Worm (Caenorhabditis elegans) whole organism, young adult: ENCODE results near the gene map-1.

Experiments
- B0019.2 ChIP-seq: fragments of 200-800 bp; sonication (Bioruptor generic); conservative IDR thresholded peaks from 2 replicates; pipeline ENCODE4 v1.3.6; 2022; ENCODE audit warnings: missing genetic modification reagents, missing genetic modification characterization, missing compliant biosample characterization
- B0261.1 ChIP-seq: sonication (generic microtip); optimal IDR thresholded peaks from 2 replicates; lab custom pipeline; 2016; ENCODE audit warnings: mild to moderate bottlenecking, missing genetic modification characterization, moderate library complexity, missing compliant biosample characterization
- B0336.3 ChIP-seq: fragments of 200-800 bp; sonication (Bioruptor generic); IDR thresholded peaks from 2 replicates; pipeline ENCODE4 v1.3.6; 2022; ENCODE audit warnings: missing genetic modification characterization, missing compliant biosample characterization
- F22D6.2 ChIP-seq: sonication (generic microtip); optimal IDR thresholded peaks from 2 replicates; lab custom pipeline; 2016; ENCODE audit warnings: mild to moderate bottlenecking, missing genetic modification characterization, missing compliant biosample characterization
- F23B12.7 ChIP-seq: sonication (generic microtip); optimal IDR thresholded peaks from 2 replicates; lab custom pipeline; 2017; ENCODE audit warnings: missing genetic modification characterization, mild to moderate bottlenecking, missing compliant biosample characterization, antibody characterized with exemption, moderate library complexity; ENCODE audit not compliant: insufficient read depth
- F33H1.4 ChIP-seq: fragments of 200-800 bp; sonication (Bioruptor generic); IDR thresholded peaks from 2 replicates; pipeline ENCODE4 v1.3.6; 2022; ENCODE audit warnings: missing genetic modification reagents, missing genetic modification characterization, missing compliant biosample characterization
- F37B4.10 ChIP-seq: fragments of 200-800 bp; sonication (Bioruptor generic); IDR thresholded peaks from 2 replicates; pipeline ENCODE4 v1.3.6; 2022; ENCODE audit warnings: missing genetic modification characterization, missing compliant biosample characterization
- F52B5.7 ChIP-seq: sonication (generic microtip); optimal IDR thresholded peaks from 2 replicates; lab custom pipeline; 2016; ENCODE audit warnings: mild to moderate bottlenecking, missing genetic modification characterization, missing compliant biosample characterization
- F55B11.4 ChIP-seq: sonication (generic microtip); optimal IDR thresholded peaks from 2 replicates; lab custom pipeline; 2016; ENCODE audit warnings: missing compliant biosample characterization, missing genetic modification characterization, borderline replicate concordance; ENCODE audit not compliant: insufficient read depth
- F57C9.4 ChIP-seq: sonication (generic microtip); optimal IDR thresholded peaks from 2 replicates; lab custom pipeline; 2017; ENCODE audit warnings: mild to moderate bottlenecking, missing genetic modification characterization, missing compliant biosample characterization
- T07F8.4 ChIP-seq: sonication (generic microtip); optimal IDR thresholded peaks from 2 replicates; lab custom pipeline; 2016; ENCODE audit warnings: mild to moderate bottlenecking, missing genetic modification characterization, moderate library complexity, missing compliant biosample characterization
- Y53F4B.3 ChIP-seq: fragments of 200-800 bp; sonication (Bioruptor generic); IDR thresholded peaks from 2 replicates; pipeline ENCODE4 v1.3.6; 2022; ENCODE audit warnings: missing genetic modification reagents, missing genetic modification characterization, missing compliant biosample characterization
- Y53G8AR.9 ChIP-seq: fragments of 200-800 bp; sonication (Bioruptor generic); conservative IDR thresholded peaks from 2 replicates; pipeline ENCODE4 v1.3.6; 2022; ENCODE audit warnings: missing genetic modification reagents, missing genetic modification characterization, missing compliant biosample characterization
- Y56A3A.18 ChIP-seq: fragments of 200-800 bp; sonication (Bioruptor generic); IDR thresholded peaks from 2 replicates; pipeline ENCODE4 v1.3.6; 2022; ENCODE audit warnings: missing genetic modification reagents, missing genetic modification characterization, missing compliant biosample characterization
- aptf-3 ChIP-seq: fragments of 200-800 bp; sonication (Bioruptor generic); IDR thresholded peaks from 2 replicates; pipeline ENCODE4 v1.3.6; 2022; ENCODE audit warnings: missing genetic modification characterization, missing compliant biosample characterization
- atf-7 ChIP-seq: sonication (generic microtip); optimal IDR thresholded peaks from 2 replicates; lab custom pipeline; 2017; ENCODE audit warnings: mild to moderate bottlenecking, missing genetic modification characterization, missing compliant biosample characterization
- athp-1 ChIP-seq: sonication (generic microtip); optimal IDR thresholded peaks from 2 replicates; lab custom pipeline; 2017; ENCODE audit warnings: mild to moderate bottlenecking, missing genetic modification characterization, missing compliant biosample characterization
- attf-5 ChIP-seq: fragments of 200-800 bp; sonication (Bioruptor generic); optimal IDR thresholded peaks from 2 replicates; lab custom pipeline; 2018; ENCODE audit warnings: mild to moderate bottlenecking, missing genetic modification characterization, missing compliant biosample characterization
- cebp-1 ChIP-seq, 2 experiments: fragments of 200-800 bp in 1 of 2; sonication (Bioruptor generic) in 1 of 2; sonication (generic microtip) in 1 of 2; IDR thresholded peaks in 1 of 2; optimal IDR thresholded peaks in 1 of 2; 2 replicates each; pipeline versions ENCODE4 v1.3.6 to Lab custom; 2017 to 2022; ENCODE audit warnings: missing compliant biosample characterization in 2 of 2, missing genetic modification characterization in 2 of 2, mild to moderate bottlenecking in 1 of 2, missing genetic modification reagents in 1 of 2, moderate library complexity in 1 of 2
- cebp-2 ChIP-seq: fragments of 200-800 bp; sonication (Bioruptor generic); IDR thresholded peaks from 2 replicates; pipeline ENCODE4 v1.3.6; 2022; ENCODE audit warnings: missing genetic modification characterization, missing compliant biosample characterization
- ceh-40 ChIP-seq: fragments of 200-800 bp; sonication (Bioruptor generic); IDR thresholded peaks from 2 replicates; pipeline ENCODE4 v1.3.6; 2022; ENCODE audit warnings: missing genetic modification characterization, missing compliant biosample characterization
- dox-1 ChIP-seq: fragments of 200-800 bp; sonication (Bioruptor generic); IDR thresholded peaks from 2 replicates; pipeline ENCODE4 v1.3.6; 2022; ENCODE audit warnings: missing genetic modification reagents, missing genetic modification characterization, missing compliant biosample characterization
- dpl-1 ChIP-seq: fragments of 150-350 bp; optimal IDR thresholded peaks from 2 replicates; lab custom pipeline; 2014; ENCODE audit warnings: missing biosample characterization, missing genetic modification reagents, missing genetic modification characterization
- egrh-3 ChIP-seq: fragments of 200-800 bp; sonication (Bioruptor generic); IDR thresholded peaks from 2 replicates; pipeline ENCODE4 v1.3.6; 2022; ENCODE audit warnings: missing genetic modification reagents, missing genetic modification characterization, missing compliant biosample characterization
- ets-4 ChIP-seq: fragments of 200-800 bp; sonication (Bioruptor generic); optimal IDR thresholded peaks from 2 replicates; lab custom pipeline; 2018; ENCODE audit warnings: mild to moderate bottlenecking, missing genetic modification characterization, missing compliant biosample characterization
- fkh-3 ChIP-seq: sonication (generic microtip); optimal IDR thresholded peaks from 2 replicates; lab custom pipeline; 2016; ENCODE audit warnings: mild to moderate bottlenecking, missing genetic modification characterization, missing compliant biosample characterization
- hmg-20 ChIP-seq: fragments of 200-800 bp; sonication (Bioruptor generic); IDR thresholded peaks from 2 replicates; pipeline ENCODE4 v1.3.6; 2022; ENCODE audit warnings: missing genetic modification reagents, missing genetic modification characterization, missing compliant biosample characterization
- let-607 ChIP-seq, 2 experiments: fragments of 200-800 bp in 1 of 2; sonication (Bioruptor generic) in 1 of 2; sonication (generic microtip) in 1 of 2; optimal IDR thresholded peaks; 2 replicates each; lab custom pipeline; 2016 to 2018; ENCODE audit warnings: mild to moderate bottlenecking in 2 of 2, missing compliant biosample characterization in 2 of 2, missing genetic modification characterization in 2 of 2, moderate library complexity in 2 of 2, missing genotype in 1 of 2
- lin-26 ChIP-seq: fragments of 200-800 bp; sonication (Bioruptor generic); IDR thresholded peaks from 2 replicates; pipeline ENCODE4 v1.3.6; 2022; ENCODE audit warnings: missing genetic modification reagents, missing genetic modification characterization, missing compliant biosample characterization
- lin-35 ChIP-seq, 3 experiments: fragments of 150-350 bp in 2 of 3; sonication (generic microtip) in 1 of 3; optimal IDR thresholded peaks; 2 replicates each; lab custom pipeline; 2014 to 2018; ENCODE audit warnings: missing biosample characterization in 3 of 3, missing genetic modification characterization in 3 of 3, missing genetic modification reagents in 3 of 3
- lin-40 ChIP-seq: sonication (generic microtip); optimal IDR thresholded peaks from 2 replicates; lab custom pipeline; 2016; ENCODE audit warnings: missing genetic modification characterization, mild to moderate bottlenecking, missing compliant biosample characterization, missing genotype, missing genetic modification reagents
- lin-54 ChIP-seq: fragments of 200-800 bp; sonication (Bioruptor generic); optimal IDR thresholded peaks from 2 replicates; lab custom pipeline; 2018; ENCODE audit warnings: mild to moderate bottlenecking, missing genetic modification characterization, missing compliant biosample characterization
- lir-1 ChIP-seq: fragments of 200-800 bp; sonication (Bioruptor generic); conservative IDR thresholded peaks from 2 replicates; pipeline ENCODE4 v1.3.6; 2022; ENCODE audit warnings: missing genetic modification reagents, missing genetic modification characterization, missing compliant biosample characterization
- madf-10 ChIP-seq: sonication (generic microtip); optimal IDR thresholded peaks from 2 replicates; lab custom pipeline; 2016; ENCODE audit warnings: mild to moderate bottlenecking, missing genetic modification characterization, missing compliant biosample characterization
- madf-3 ChIP-seq: fragments of 200-800 bp; sonication (Bioruptor generic); IDR thresholded peaks from 2 replicates; pipeline ENCODE4 v1.3.6; 2022; ENCODE audit warnings: missing genetic modification reagents, missing genetic modification characterization, missing compliant biosample characterization
- mcd-1 ChIP-seq: fragments of 200-800 bp; sonication (Bioruptor generic); IDR thresholded peaks from 2 replicates; pipeline ENCODE4 v1.3.6; 2022; ENCODE audit warnings: missing genetic modification reagents, missing genetic modification characterization, missing compliant biosample characterization
- mxl-1 ChIP-seq: sonication (generic microtip); optimal IDR thresholded peaks from 2 replicates; lab custom pipeline; 2016; ENCODE audit warnings: missing genetic modification characterization, missing compliant biosample characterization
- repo-1 ChIP-seq: sonication (generic microtip); optimal IDR thresholded peaks from 2 replicates; lab custom pipeline; 2017; ENCODE audit warnings: mild to moderate bottlenecking, missing genetic modification characterization, missing compliant biosample characterization
- snpc-1.1 ChIP-seq: sonication (generic microtip); optimal IDR thresholded peaks from 2 replicates; lab custom pipeline; 2017; ENCODE audit warnings: missing genetic modification characterization, mild to moderate bottlenecking, missing compliant biosample characterization, antibody characterized with exemption, moderate library complexity, missing genotype, missing genetic modification reagents; ENCODE audit not compliant: insufficient read depth
- tlf-1 ChIP-seq: fragments of 200-800 bp; sonication (Bioruptor generic); optimal IDR thresholded peaks from 2 replicates; lab custom pipeline; 2018; ENCODE audit warnings: mild to moderate bottlenecking, missing genetic modification characterization, missing compliant biosample characterization
- xnd-1 ChIP-seq: sonication (generic microtip); optimal IDR thresholded peaks from 2 replicates; lab custom pipeline; 2016; ENCODE audit warnings: missing genotype, missing genetic modification reagents, missing genetic modification characterization, missing compliant biosample characterization
- zfh-2 ChIP-seq: fragments of 200-800 bp; sonication (Bioruptor generic); conservative IDR thresholded peaks from 2 replicates; pipeline ENCODE4 v1.3.6; 2022; ENCODE audit warnings: missing genetic modification reagents, missing genetic modification characterization, missing compliant biosample characterization
- zim-3 ChIP-seq: sonication (generic microtip); optimal IDR thresholded peaks from 2 replicates; lab custom pipeline; 2017; ENCODE audit warnings: mild to moderate bottlenecking, missing genetic modification characterization, moderate library complexity, missing compliant biosample characterization
- ztf-22 ChIP-seq: fragments of 200-800 bp; sonication (Bioruptor generic); optimal IDR thresholded peaks from 2 replicates; lab custom pipeline; 2018; ENCODE audit warnings: mild to moderate bottlenecking, missing genetic modification characterization, moderate library complexity, missing compliant biosample characterization

Gene map-1

ce11 chrIV:3701892-3702291 lies 15.2 kb upstream of the map-1 start, which contains the start of gene Y37E11AL.12:
Gene Y37E11AL.12, minus strand, starts transcription at chrIV:3701992.
- TF ChIP-seq F52B5.7 (tag; lab: Kevin White, UChicago), result no peak
- TF ChIP-seq hmg-20, result no peak
- no peak for TF ChIP-seq madf-10
- TF ChIP-seq zim-3, result no peak
- TF ChIP-seq lir-1 (GFP tag; lab: Robert Waterston, UW), result no peak
- TF ChIP-seq, all 124 proteins: peak for 0

DNA sequence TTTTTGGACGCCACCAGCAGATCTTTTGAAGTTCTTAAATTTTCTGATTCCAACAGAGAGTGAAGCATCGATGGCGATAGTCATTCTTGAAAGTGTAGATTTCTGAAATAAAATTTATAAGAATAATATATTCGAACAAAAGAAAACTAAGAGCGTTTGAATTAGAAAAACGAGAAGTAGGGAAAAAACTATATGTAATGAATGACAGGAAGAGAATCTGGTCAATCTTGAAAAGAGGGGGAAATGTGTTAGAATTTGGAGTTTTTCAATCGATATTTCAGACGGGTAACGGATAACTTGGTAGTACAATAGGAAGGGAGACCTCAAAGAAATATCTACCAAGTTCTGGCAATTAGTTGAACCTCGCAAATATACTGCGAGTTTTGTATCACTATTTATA lies 13.9 kb upstream of the map-1 start, which contains the start of gene Y37E11AL.9:
Y37E11AL.9 (minus strand) TSS at position 101 of the 400 bp plus-strand sequence.
- TF ChIP-seq lin-40 (tag; lab: Kevin White, UChicago) (no peak), F57C9.4 (tag; lab: Kevin White, UChicago) (no peak), T07F8.4 (no peak), madf-3 (GFP tag; lab: Robert Waterston, UW) (no peak), snpc-1.1 (tag; lab: Kevin White, UChicago) (no peak), aptf-3 (GFP tag; lab: Robert Waterston, UW) (no peak), ztf-22 (GFP tag; lab: Kevin White, UChicago) (no peak), ceh-40 (GFP tag; lab: Robert Waterston, UW) (no peak), let-607 (tag; optimal IDR thresholded peaks at IDR 0.05; lab: Kevin White, UChicago) (no peak), xnd-1 (tag; lab: Kevin White, UChicago) (no peak), B0019.2 (GFP tag; lab: Robert Waterston, UW) (no peak), F37B4.10 (GFP tag; lab: Robert Waterston, UW) (no peak)

DNA sequence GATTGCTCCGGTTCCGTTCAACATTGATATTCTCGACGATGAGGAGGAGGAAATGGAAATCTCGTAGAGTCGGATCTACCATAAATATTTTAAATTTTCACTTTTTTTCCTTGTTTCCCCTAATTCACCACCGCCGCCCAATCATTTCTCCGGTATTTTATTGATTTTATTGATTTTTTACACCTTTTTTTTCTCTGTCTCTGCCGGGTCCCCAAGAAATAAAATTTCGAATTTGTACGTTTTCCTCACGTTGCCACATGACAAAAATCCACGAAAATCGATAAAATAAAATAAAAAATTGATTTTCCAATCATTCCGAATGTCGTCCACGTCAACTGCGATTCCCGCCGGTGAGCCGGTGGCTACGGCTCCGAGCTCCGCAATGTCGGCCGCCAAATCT lies 11.5 kb upstream of the map-1 start, which contains the start of gene Y37E11AL.2:
Y37E11AL.2 (plus strand) TSS at position 301 of the 400 bp plus-strand sequence.
- TF ChIP-seq lin-54 (GFP tag; lab: Kevin White, UChicago) (no peak), zfh-2 (0 out of 2 replicates have a peak, but pooled peaks have one; percentile 21), F55B11.4 (no peak), Y53F4B.3 (GFP tag; lab: Robert Waterston, UW) (no peak), dpl-1 (no peak), cebp-1 (GFP tag; IDR thresholded peaks at IDR 0.05; lab: Robert Waterston, UW) (no peak), cebp-1 (tag; optimal IDR thresholded peaks at IDR 0.05; lab: Kevin White, UChicago) (no peak), egrh-3 (GFP tag; lab: Robert Waterston, UW) (no peak), atf-7 (tag; lab: Kevin White, UChicago) (no peak)

- TF ChIP-seq attf-5, result peak; percentile 1
- TF ChIP-seq Y56A3A.18 (GFP tag; lab: Robert Waterston, UW), result no peak
- TF ChIP-seq F52B5.7 (tag; lab: Kevin White, UChicago), result no peak
- TF ChIP-seq lin-35 (GFP tag; optimal IDR thresholded peaks at IDR 0.05; lab: Kevin White, UChicago), result peak in 1 of 3 experiments; percentile 63
- no peak for TF ChIP-seq F22D6.2 (tag; lab: Kevin White, UChicago)
- no peak for TF ChIP-seq aptf-3 (GFP tag; lab: Robert Waterston, UW)
- TF ChIP-seq dox-1 (GFP tag; lab: Robert Waterston, UW), result no peak; the same call in 1 of the 2 replicates
- no peak for TF ChIP-seq lin-26 (GFP tag; lab: Robert Waterston, UW)
- peak; percentile 95 for TF ChIP-seq mcd-1 (GFP tag; lab: Robert Waterston, UW)
- no peak for TF ChIP-seq F23B12.7
- TF ChIP-seq athp-1 (tag; lab: Kevin White, UChicago), result no peak
- TF ChIP-seq ets-4 (GFP tag; lab: Kevin White, UChicago), result no peak
- no peak for TF ChIP-seq cebp-2
- no peak for TF ChIP-seq B0336.3 (GFP tag; lab: Robert Waterston, UW)
- no peak for TF ChIP-seq repo-1 (tag; lab: Kevin White, UChicago)
- TF ChIP-seq zim-3, result no peak
- no peak for TF ChIP-seq Y53G8AR.9 (GFP tag; lab: Robert Waterston, UW)
- no peak for TF ChIP-seq mxl-1 (tag; lab: Kevin White, UChicago)
- no peak for TF ChIP-seq tlf-1 (GFP tag; lab: Kevin White, UChicago)
- no peak for TF ChIP-seq ceh-40 (GFP tag; lab: Robert Waterston, UW)
- no peak for TF ChIP-seq F33H1.4
- TF ChIP-seq fkh-3 (tag; lab: Kevin White, UChicago), result no peak
- no peak for TF ChIP-seq B0261.1
These were observed 8.0 kb upstream of the map-1 start, which contains the start of the genes taf-6.2 and Y37E11AL.3 for ce11 chrIV:3694638-3695037. Gene taf-6.2, minus strand, starts transcription at chrIV:3694733. Gene Y37E11AL.3, plus strand, starts transcription at chrIV:3694935.
